Fruit fly (Drosophila melanogaster) whole organism, pupa: ENCODE measurements around the gene SPE.
A peak's percentile ranks its signal among the peaks of the same experiment; 100 is the strongest.

Experiments
- CG10348 ChIP-seq: fragments of 200-800 bp; sonication (Bioruptor generic); IDR thresholded peaks from 2 replicates; pipeline ENCODE4 v1.3.6; 2022; ENCODE audit warnings: missing biosample characterization, missing genetic modification characterization
- CG12605 ChIP-seq: fragments of 200-800 bp; sonication (Bioruptor generic); IDR thresholded peaks from 2 replicates; pipeline ENCODE4 v1.3.6; 2022; ENCODE audit warnings: missing biosample characterization, missing genetic modification characterization
- CG13204 ChIP-seq: fragments of 200-800 bp; sonication (Bioruptor generic); optimal IDR thresholded peaks from 2 replicates; lab custom pipeline; 2018; ENCODE audit warnings: missing biosample characterization, mild to moderate bottlenecking, missing genetic modification characterization, moderate library complexity
- CG14655 ChIP-seq: fragments of 200-800 bp; sonication (Bioruptor generic); optimal IDR thresholded peaks from 3 replicates; lab custom pipeline; 2017; ENCODE audit warnings: mild to moderate bottlenecking, missing biosample characterization, missing genetic modification reagents, missing genetic modification characterization
- CG15710 ChIP-seq: fragments of 200-800 bp; sonication (Bioruptor generic); optimal IDR thresholded peaks from 2 replicates; lab custom pipeline; 2018; ENCODE audit warnings: missing biosample characterization, mild to moderate bottlenecking, missing genetic modification characterization, moderate library complexity
- CG17806 ChIP-seq: fragments of 200-800 bp; sonication (Bioruptor generic); optimal IDR thresholded peaks from 2 replicates; lab custom pipeline; 2018; ENCODE audit warnings: missing biosample characterization, mild to moderate bottlenecking, missing genetic modification characterization, moderate library complexity
- CG32121 ChIP-seq: fragments of 200-800 bp; sonication (Bioruptor generic); IDR thresholded peaks from 2 replicates; pipeline ENCODE4 v1.3.6; 2022; ENCODE audit warnings: missing biosample characterization, missing genetic modification characterization
- CG34367 ChIP-seq: fragments of 200-800 bp; sonication (Bioruptor generic); optimal IDR thresholded peaks from 2 replicates; lab custom pipeline; 2018; ENCODE audit warnings: missing biosample characterization, mild to moderate bottlenecking, missing genetic modification characterization
- CG4496 ChIP-seq: fragments of 200-800 bp; sonication (Bioruptor generic); IDR thresholded peaks from 3 replicates; pipeline ENCODE4 v1.3.6; 2022; ENCODE audit warnings: missing biosample characterization, missing genetic modification characterization
- CG8159 ChIP-seq: fragments of 200-800 bp; sonication (Bioruptor generic); optimal IDR thresholded peaks from 3 replicates; lab custom pipeline; 2018; ENCODE audit warnings: missing biosample characterization, mild to moderate bottlenecking, missing genetic modification characterization, moderate library complexity
- CG8301 ChIP-seq: fragments of 200-800 bp; sonication (Bioruptor generic); optimal IDR thresholded peaks from 2 replicates; lab custom pipeline; 2018; ENCODE audit warnings: missing biosample characterization, mild to moderate bottlenecking, missing genetic modification characterization
- CG9948 ChIP-seq: fragments of 200-800 bp; sonication (Bioruptor generic); optimal IDR thresholded peaks from 2 replicates; lab custom pipeline; 2018; ENCODE audit warnings: missing biosample characterization, mild to moderate bottlenecking, missing genetic modification characterization, moderate library complexity
- D1 ChIP-seq: fragments of 200-800 bp; sonication (Bioruptor generic); optimal IDR thresholded peaks from 2 replicates; lab custom pipeline; 2018; ENCODE audit warnings: missing biosample characterization, mild to moderate bottlenecking, missing genetic modification characterization, moderate library complexity
- EcR ChIP-seq: fragments of 200-800 bp; sonication (Bioruptor generic); optimal IDR thresholded peaks from 3 replicates; lab custom pipeline; 2019; ENCODE audit warnings: missing biosample characterization, missing genetic modification characterization, mild to moderate bottlenecking, moderate library complexity, missing genetic modification reagents
- Ets98B ChIP-seq: fragments of 200-800 bp; sonication (Bioruptor generic); IDR thresholded peaks from 2 replicates; pipeline ENCODE4 v1.3.6; 2022; ENCODE audit warnings: missing biosample characterization, missing genetic modification characterization
- Pif1A ChIP-seq: fragments of 200-800 bp; sonication (Bioruptor generic); optimal IDR thresholded peaks from 3 replicates; lab custom pipeline; 2016; ENCODE audit warnings: missing biosample characterization, missing genetic modification characterization
- Pif1B ChIP-seq: fragments of 200-800 bp; sonication (Bioruptor generic); optimal IDR thresholded peaks from 3 replicates; lab custom pipeline; 2016; ENCODE audit warnings: missing biosample characterization, missing genetic modification characterization
- Snoo ChIP-seq: fragments of 200-800 bp; sonication (Bioruptor generic); optimal IDR thresholded peaks from 3 replicates; lab custom pipeline; 2017; ENCODE audit warnings: missing biosample characterization, mild to moderate bottlenecking, missing genetic modification characterization, inconsistent platforms
- fd96Ca ChIP-seq: fragments of 200-800 bp; sonication (Bioruptor generic); IDR thresholded peaks from 3 replicates; pipeline ENCODE4 v1.3.6; 2022; ENCODE audit warnings: missing biosample characterization, missing genetic modification characterization
- gl ChIP-seq: fragments of 200-800 bp; sonication (Bioruptor generic); optimal IDR thresholded peaks from 2 replicates; lab custom pipeline; 2018; ENCODE audit warnings: missing biosample characterization, mild to moderate bottlenecking, missing genetic modification characterization
- rn ChIP-seq: fragments of 200-800 bp; sonication (Bioruptor generic); IDR thresholded peaks from 2 replicates; pipeline ENCODE4 v1.3.6; 2022; ENCODE audit warnings: missing biosample characterization, missing genetic modification characterization

Gene SPE

DNA sequence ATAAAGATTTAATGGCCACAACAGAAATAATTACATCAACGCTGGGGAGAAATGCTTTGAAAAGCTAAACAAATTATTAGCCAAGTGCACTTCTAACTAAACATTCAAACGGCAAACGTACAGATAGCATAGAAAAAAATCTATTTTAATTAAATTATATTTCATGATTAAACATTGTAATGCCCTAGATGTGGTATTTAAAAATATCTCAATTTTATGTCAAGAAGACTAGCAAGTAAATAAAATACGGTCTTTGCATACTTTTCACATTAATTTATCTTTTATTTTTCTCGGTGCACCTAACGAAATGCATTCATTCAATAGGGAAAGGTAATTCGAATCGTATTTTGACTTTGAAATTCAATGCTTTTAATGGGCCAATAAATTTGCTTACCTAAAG lies 26.5 kb upstream of the SPE start:
- TF ChIP-seq rn: no peak
- TF ChIP-seq fd96Ca (GFP tag; lab: Robert Waterston, UW): no peak
- TF ChIP-seq Snoo (tag; lab: Kevin White, UChicago): no peak
- no peak for TF ChIP-seq CG32121 (GFP tag; lab: Robert Waterston, UW)
- TF ChIP-seq CG17806 (tag; lab: Kevin White, UChicago): no peak
- no peak for TF ChIP-seq CG9948 (tag; lab: Kevin White, UChicago)
- TF ChIP-seq Pif1B (GFP tag; lab: Kevin White, UChicago): no peak
- TF ChIP-seq CG8159 (tag; lab: Kevin White, UChicago): no peak
- TF ChIP-seq CG34367 (tag; lab: Kevin White, UChicago): no peak
- no peak for TF ChIP-seq gl (tag; lab: Kevin White, UChicago)
- TF ChIP-seq CG8301: no peak

DNA sequence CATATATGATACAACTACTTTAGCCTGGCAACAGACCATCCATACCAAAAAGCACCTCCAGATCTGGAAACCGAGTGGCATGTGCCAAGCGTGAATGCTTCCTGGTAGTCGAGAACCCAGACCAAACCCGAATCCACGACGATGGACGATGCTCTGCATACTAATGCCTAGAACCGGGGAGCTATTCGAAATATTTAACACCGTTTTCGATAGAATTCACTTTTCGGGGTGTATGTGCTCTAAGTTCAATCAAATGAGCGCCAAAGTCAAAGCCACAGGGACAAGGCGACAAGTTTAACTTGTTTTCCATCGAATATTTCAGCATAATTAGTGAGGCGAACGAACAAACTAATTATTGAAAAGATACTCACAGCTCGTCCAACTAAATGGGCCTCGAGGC lies 23.3 kb upstream of the SPE start:
- TF ChIP-seq CG14655 (no peak), D1 (tag; lab: Kevin White, UChicago) (no peak)

DNA sequence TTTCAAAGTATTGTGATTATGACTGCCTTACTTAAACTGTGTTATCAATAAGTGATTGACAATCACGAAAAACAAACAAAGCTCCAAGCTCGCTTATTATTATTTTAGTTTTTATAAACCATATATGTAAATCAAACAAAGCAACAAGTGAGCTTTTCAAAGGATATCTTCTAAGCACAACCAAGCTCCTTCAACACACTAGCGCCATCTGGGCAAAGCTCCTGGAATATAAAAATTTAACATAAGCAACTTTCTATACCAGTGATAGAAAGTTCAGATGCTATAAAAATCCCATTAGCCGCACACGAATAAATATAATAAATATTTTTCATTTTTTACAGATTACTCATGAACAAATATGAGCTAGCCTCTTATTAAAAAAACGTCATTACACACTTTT lies 21.6 kb upstream of the SPE start:
- no peak for TF ChIP-seq CG8159 (tag; lab: Kevin White, UChicago)
- 0 out of 2 replicates have a peak, but pooled peaks have one; percentile 20 for TF ChIP-seq CG12605 (GFP tag; lab: Robert Waterston, UW)
- no peak for TF ChIP-seq CG13204 (GFP tag; lab: Kevin White, UChicago)

DNA sequence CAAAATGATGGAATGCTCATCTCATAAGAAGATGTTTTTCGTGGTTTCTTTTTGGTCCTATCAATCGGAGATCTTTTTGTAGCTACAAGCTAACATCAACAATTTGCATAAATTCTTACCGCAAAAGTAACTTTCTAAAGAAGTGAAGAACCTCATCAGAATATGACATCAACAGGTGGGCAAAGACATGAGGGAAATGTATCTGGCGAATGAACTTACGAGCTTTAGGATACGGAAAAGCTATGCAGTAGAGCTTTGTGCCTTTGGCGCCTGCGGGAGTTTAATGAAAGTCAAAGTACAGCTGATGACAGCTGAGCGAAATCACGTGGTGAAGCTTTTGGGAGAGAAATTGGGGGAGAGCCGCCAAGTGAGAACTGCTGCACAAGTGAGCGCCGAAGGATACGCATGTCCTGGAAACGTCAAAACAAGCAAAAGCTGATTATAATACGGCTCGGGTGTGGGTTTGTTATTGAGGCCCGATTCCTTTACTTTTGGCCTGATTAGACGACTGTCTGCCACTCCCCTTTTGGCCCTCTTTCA lies 19.3 kb upstream of the SPE start:
- TF ChIP-seq CG12605 (GFP tag; lab: Robert Waterston, UW) (peak; percentile 72; the same call in 1 of the 2 replicates), CG15710 (tag; lab: Kevin White, UChicago) (no peak), CG10348 (GFP tag; lab: Robert Waterston, UW) (no peak)

DNA sequence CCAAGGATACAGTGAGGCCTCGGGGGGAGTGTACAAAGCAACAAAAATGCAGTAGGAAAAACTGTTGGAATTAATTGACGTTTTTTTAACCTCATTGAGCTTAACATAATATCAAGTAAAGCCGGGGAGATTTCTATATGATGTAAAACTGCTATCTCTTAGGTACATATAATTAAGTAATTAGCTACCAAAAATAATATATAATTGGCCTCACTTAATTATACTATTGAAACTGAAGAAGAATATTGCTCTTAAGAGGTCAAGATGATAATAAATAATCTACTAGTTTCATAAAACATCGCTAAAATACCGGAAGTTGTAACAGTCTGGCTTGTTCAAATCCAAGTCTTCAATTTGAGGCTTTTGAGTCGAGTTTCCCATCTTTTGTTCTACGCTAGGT lies 18.6 kb upstream of the SPE start:
- TF ChIP-seq Ets98B (GFP tag; lab: Robert Waterston, UW) (no peak), CG14655 (peak; percentile 10)

DNA sequence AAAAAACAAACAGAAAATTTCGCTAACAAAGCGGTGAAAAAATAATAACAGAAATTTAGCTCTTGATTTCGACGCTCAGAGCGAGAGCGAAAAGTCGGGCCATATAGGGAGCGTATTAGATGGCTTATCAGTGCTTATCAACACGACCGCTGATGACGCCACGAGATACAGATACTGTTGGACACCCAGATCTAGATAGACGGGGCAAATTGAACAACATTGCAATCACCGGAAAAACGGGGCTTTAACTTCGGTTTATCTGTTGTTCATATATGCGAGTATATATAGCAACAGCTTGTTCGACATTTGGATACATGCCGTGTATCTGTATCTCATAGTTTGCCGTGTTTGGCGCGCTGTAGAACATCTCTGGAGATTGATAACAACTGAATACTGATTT lies 17.5 kb upstream of the SPE start:
- TF ChIP-seq EcR (GFP tag; lab: Kevin White, UChicago): no peak
- no peak for TF ChIP-seq CG15710 (tag; lab: Kevin White, UChicago)
- TF ChIP-seq Pif1B (GFP tag; lab: Kevin White, UChicago): no peak
- no peak for TF ChIP-seq CG32121 (GFP tag; lab: Robert Waterston, UW)
- no peak for TF ChIP-seq CG17806 (tag; lab: Kevin White, UChicago)
- no peak for TF ChIP-seq CG4496 (GFP tag; lab: Robert Waterston, UW)
- no peak for TF ChIP-seq CG9948 (tag; lab: Kevin White, UChicago)
- no peak for TF ChIP-seq Ets98B (GFP tag; lab: Robert Waterston, UW)
- TF ChIP-seq Snoo (tag; lab: Kevin White, UChicago): no peak
- TF ChIP-seq CG12605 (GFP tag; lab: Robert Waterston, UW): no peak
- no peak for TF ChIP-seq CG13204 (GFP tag; lab: Kevin White, UChicago)
- no peak for TF ChIP-seq CG14655
- TF ChIP-seq gl (tag; lab: Kevin White, UChicago): no peak
- TF ChIP-seq rn: no peak
- TF ChIP-seq D1 (tag; lab: Kevin White, UChicago): no peak
- TF ChIP-seq Pif1A: no peak
- no peak for TF ChIP-seq CG34367 (tag; lab: Kevin White, UChicago)
- no peak for TF ChIP-seq fd96Ca (GFP tag; lab: Robert Waterston, UW)
- no peak for TF ChIP-seq CG8159 (tag; lab: Kevin White, UChicago)
- TF ChIP-seq CG10348 (GFP tag; lab: Robert Waterston, UW): no peak

DNA sequence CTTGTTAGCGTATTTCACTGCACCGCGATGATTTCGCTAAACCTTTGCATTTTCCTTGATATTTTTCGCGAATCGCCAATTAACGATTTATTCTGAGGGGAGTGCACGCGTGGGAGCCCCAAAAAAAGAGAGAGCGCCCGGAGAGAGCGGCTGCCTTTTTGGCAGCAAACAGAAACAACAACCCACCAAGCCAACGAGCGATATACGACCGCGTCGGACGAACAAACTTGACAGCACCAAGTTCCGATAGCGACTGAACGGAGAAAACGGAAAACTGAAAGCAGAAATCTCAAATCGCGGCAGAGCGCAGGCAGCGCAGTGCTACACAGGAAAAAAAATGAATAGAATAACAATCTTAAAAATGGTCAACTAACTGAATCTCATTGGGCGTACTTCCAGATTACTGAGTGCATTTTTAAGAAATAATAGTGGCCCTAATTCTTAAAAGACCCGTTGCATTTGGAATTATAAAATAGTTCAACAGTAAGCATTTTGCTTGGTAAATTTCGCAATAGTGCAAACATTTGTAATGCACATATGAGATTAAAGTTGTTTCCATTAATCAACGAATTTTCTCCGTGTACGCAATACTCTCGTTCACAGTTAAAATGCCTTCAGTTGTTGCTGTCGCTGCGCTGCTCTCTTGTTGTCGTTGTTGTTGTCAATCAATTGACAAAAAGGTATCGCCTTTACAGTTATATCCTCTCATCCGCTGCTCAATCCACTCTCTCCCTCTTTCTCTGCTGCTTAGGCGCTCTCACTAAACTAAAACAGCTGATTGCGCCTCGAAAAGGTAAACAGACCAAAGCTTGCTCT lies 16.4 kb upstream of the SPE start, which contains the start of gene CG31145:
Gene CG31145, minus strand, starts transcription at position 259 of the 816 bp plus-strand sequence.
- peak; percentile 98 for TF ChIP-seq rn
- TF ChIP-seq CG17806 (tag; lab: Kevin White, UChicago): peak; percentile 99
- peak; percentile 99 for TF ChIP-seq CG9948 (tag; lab: Kevin White, UChicago)
- TF ChIP-seq CG4496 (GFP tag; lab: Robert Waterston, UW): peak; percentile 99
- peak; percentile 98 for TF ChIP-seq CG12605 (GFP tag; lab: Robert Waterston, UW)
- TF ChIP-seq EcR (GFP tag; lab: Kevin White, UChicago): peak; percentile 75
- TF ChIP-seq CG8159 (tag; lab: Kevin White, UChicago): peak; percentile 99
- TF ChIP-seq Pif1B (GFP tag; lab: Kevin White, UChicago): peak; percentile 99
- TF ChIP-seq CG10348 (GFP tag; lab: Robert Waterston, UW): peak; percentile 99
- peak; percentile 100 for TF ChIP-seq Snoo (tag; lab: Kevin White, UChicago)
- peak; percentile 99 for TF ChIP-seq D1 (tag; lab: Kevin White, UChicago)
- TF ChIP-seq CG34367 (tag; lab: Kevin White, UChicago): peak; percentile 99
- peak; percentile 99 for TF ChIP-seq CG32121 (GFP tag; lab: Robert Waterston, UW)
- peak; percentile 100 for TF ChIP-seq fd96Ca (GFP tag; lab: Robert Waterston, UW)
- TF ChIP-seq CG15710 (tag; lab: Kevin White, UChicago): peak; percentile 99
- TF ChIP-seq CG13204 (GFP tag; lab: Kevin White, UChicago): peak; percentile 96
- TF ChIP-seq CG8301: peak; percentile 100
- peak; percentile 100 for TF ChIP-seq CG14655
- TF ChIP-seq gl (tag; lab: Kevin White, UChicago): peak; percentile 96
- peak; percentile 100 for TF ChIP-seq Pif1A
- TF ChIP-seq Ets98B (GFP tag; lab: Robert Waterston, UW): peak; percentile 99
